Worm (Caenorhabditis elegans) whole organism, young adult: ENCODE measurements around the gene F20D12.7.

Experiments
- B0035.1 ChIP-seq: sonication (generic microtip); optimal IDR thresholded peaks from 2 replicates; lab custom pipeline; 2016; ENCODE audit warnings: missing genetic modification characterization, mild to moderate bottlenecking, missing compliant biosample characterization, missing genotype, missing genetic modification reagents
- D2030.7 ChIP-seq: fragments of 200-800 bp; sonication (Bioruptor generic); IDR thresholded peaks from 2 replicates; pipeline ENCODE4 v1.3.6; 2022; ENCODE audit warnings: missing genetic modification reagents, missing genetic modification characterization, missing compliant biosample characterization
- F33H1.4 ChIP-seq: fragments of 200-800 bp; sonication (Bioruptor generic); IDR thresholded peaks from 2 replicates; pipeline ENCODE4 v1.3.6; 2022; ENCODE audit warnings: missing genetic modification reagents, missing genetic modification characterization, missing compliant biosample characterization
- F37B4.10 ChIP-seq: fragments of 200-800 bp; sonication (Bioruptor generic); IDR thresholded peaks from 2 replicates; pipeline ENCODE4 v1.3.6; 2022; ENCODE audit warnings: missing genetic modification characterization, missing compliant biosample characterization
- F55B11.4 ChIP-seq: sonication (generic microtip); optimal IDR thresholded peaks from 2 replicates; lab custom pipeline; 2016; ENCODE audit warnings: missing compliant biosample characterization, missing genetic modification characterization, borderline replicate concordance; ENCODE audit not compliant: insufficient read depth
- K11D2.4 ChIP-seq: fragments of 200-800 bp; sonication (Bioruptor generic); IDR thresholded peaks from 2 replicates; pipeline ENCODE4 v1.3.6; 2022; ENCODE audit warnings: missing genetic modification reagents, missing genetic modification characterization, missing compliant biosample characterization
- T07F8.4 ChIP-seq: sonication (generic microtip); optimal IDR thresholded peaks from 2 replicates; lab custom pipeline; 2016; ENCODE audit warnings: mild to moderate bottlenecking, missing genetic modification characterization, moderate library complexity, missing compliant biosample characterization
- Y67H2A.10 ChIP-seq: fragments of 200-800 bp; sonication (Bioruptor generic); conservative IDR thresholded peaks from 2 replicates; pipeline ENCODE4 v1.3.6; 2022; ENCODE audit warnings: missing genetic modification reagents, missing genetic modification characterization, missing compliant biosample characterization
- Y79H2A.3 ChIP-seq: fragments of 200-800 bp; sonication (Bioruptor generic); conservative IDR thresholded peaks from 2 replicates; pipeline ENCODE4 v1.3.6; 2022; ENCODE audit warnings: missing genetic modification reagents, missing genetic modification characterization, missing compliant biosample characterization
- akir-1 ChIP-seq: fragments of 200-800 bp; sonication (Bioruptor generic); optimal IDR thresholded peaks from 2 replicates; lab custom pipeline; 2018; ENCODE audit warnings: mild to moderate bottlenecking, missing genetic modification characterization, moderate library complexity, missing compliant biosample characterization
- ama-1 ChIP-seq, 3 experiments: fragments of 150-350 bp in 1 of 3; sonication (generic microtip) in 2 of 3; optimal IDR thresholded peaks; 2 replicates each; lab custom pipeline; 2014 to 2018; ENCODE audit warnings: missing biosample characterization in 2 of 3, missing genetic modification characterization in 2 of 3, missing genetic modification reagents in 2 of 3
- aptf-2 ChIP-seq: fragments of 200-800 bp; sonication (Bioruptor generic); conservative IDR thresholded peaks from 2 replicates; pipeline ENCODE4 v1.3.6; 2022; ENCODE audit warnings: missing genetic modification reagents, missing genetic modification characterization, missing compliant biosample characterization
- bed-1 ChIP-seq: fragments of 200-800 bp; sonication (Bioruptor generic); IDR thresholded peaks from 2 replicates; pipeline ENCODE4 v1.3.6; 2022; ENCODE audit warnings: missing genetic modification reagents, missing genetic modification characterization, missing compliant biosample characterization
- bed-2 ChIP-seq: fragments of 200-800 bp; sonication (Bioruptor generic); IDR thresholded peaks from 2 replicates; pipeline ENCODE4 v1.3.6; 2022; ENCODE audit warnings: missing genetic modification reagents, missing genetic modification characterization, missing compliant biosample characterization
- cebp-1 ChIP-seq, 2 experiments: fragments of 200-800 bp in 1 of 2; sonication (Bioruptor generic) in 1 of 2; sonication (generic microtip) in 1 of 2; IDR thresholded peaks in 1 of 2; optimal IDR thresholded peaks in 1 of 2; 2 replicates each; pipeline versions ENCODE4 v1.3.6 to Lab custom; 2017 to 2022; ENCODE audit warnings: missing compliant biosample characterization in 2 of 2, missing genetic modification characterization in 2 of 2, mild to moderate bottlenecking in 1 of 2, missing genetic modification reagents in 1 of 2, moderate library complexity in 1 of 2
- cebp-2 ChIP-seq: fragments of 200-800 bp; sonication (Bioruptor generic); IDR thresholded peaks from 2 replicates; pipeline ENCODE4 v1.3.6; 2022; ENCODE audit warnings: missing genetic modification characterization, missing compliant biosample characterization
- ceh-100 ChIP-seq: fragments of 200-800 bp; sonication (Bioruptor generic); IDR thresholded peaks from 2 replicates; pipeline ENCODE4 v1.3.6; 2022; ENCODE audit warnings: missing genetic modification reagents, missing genetic modification characterization, missing compliant biosample characterization
- ceh-58 ChIP-seq: fragments of 200-800 bp; sonication (Bioruptor generic); IDR thresholded peaks from 2 replicates; pipeline ENCODE4 v1.3.6; 2022; ENCODE audit warnings: missing genetic modification characterization, missing compliant biosample characterization
- ceh-79 ChIP-seq: sonication (generic microtip); optimal IDR thresholded peaks from 2 replicates; lab custom pipeline; 2017; ENCODE audit warnings: mild to moderate bottlenecking, missing genetic modification characterization, missing compliant biosample characterization
- ceh-91 ChIP-seq: fragments of 200-800 bp; sonication (Bioruptor generic); IDR thresholded peaks from 2 replicates; pipeline ENCODE4 v1.3.6; 2022; ENCODE audit warnings: missing genetic modification reagents, missing genetic modification characterization, missing compliant biosample characterization
- chd-7 ChIP-seq: sonication (generic microtip); optimal IDR thresholded peaks from 2 replicates; lab custom pipeline; 2016; ENCODE audit warnings: mild to moderate bottlenecking, missing genetic modification characterization, moderate library complexity, missing compliant biosample characterization
- dpl-1 ChIP-seq: fragments of 150-350 bp; optimal IDR thresholded peaks from 2 replicates; lab custom pipeline; 2014; ENCODE audit warnings: missing biosample characterization, missing genetic modification reagents, missing genetic modification characterization
- efl-1 ChIP-seq: fragments of 150-350 bp; optimal IDR thresholded peaks from 2 replicates; lab custom pipeline; 2014; ENCODE audit warnings: missing biosample characterization, missing genetic modification reagents, missing genetic modification characterization
- egl-18 ChIP-seq: fragments of 200-800 bp; sonication (Bioruptor generic); IDR thresholded peaks from 2 replicates; pipeline ENCODE4 v1.3.6; 2022; ENCODE audit warnings: missing genetic modification reagents, missing genetic modification characterization, missing compliant biosample characterization
- egl-44 ChIP-seq: fragments of 200-800 bp; sonication (Bioruptor generic); IDR thresholded peaks from 2 replicates; pipeline ENCODE4 v1.3.6; 2022; ENCODE audit warnings: missing genetic modification reagents, missing genetic modification characterization, missing compliant biosample characterization
- egrh-3 ChIP-seq: fragments of 200-800 bp; sonication (Bioruptor generic); IDR thresholded peaks from 2 replicates; pipeline ENCODE4 v1.3.6; 2022; ENCODE audit warnings: missing genetic modification reagents, missing genetic modification characterization, missing compliant biosample characterization
- hlh-12 ChIP-seq: sonication (generic microtip); optimal IDR thresholded peaks from 2 replicates; lab custom pipeline; 2016; ENCODE audit warnings: missing genetic modification characterization, missing compliant biosample characterization
- hsf-1 ChIP-seq: fragments of 200-800 bp; sonication (Bioruptor generic); IDR thresholded peaks from 2 replicates; pipeline ENCODE4 v1.3.6; 2022; ENCODE audit warnings: missing genetic modification reagents, missing genetic modification characterization, missing compliant biosample characterization
- lag-1 ChIP-seq: fragments of 200-800 bp; sonication (Bioruptor generic); IDR thresholded peaks from 2 replicates; pipeline ENCODE4 v1.3.6; 2022; ENCODE audit warnings: missing genetic modification reagents, missing genetic modification characterization, missing compliant biosample characterization
- let-607 ChIP-seq, 2 experiments: fragments of 200-800 bp in 1 of 2; sonication (Bioruptor generic) in 1 of 2; sonication (generic microtip) in 1 of 2; optimal IDR thresholded peaks; 2 replicates each; lab custom pipeline; 2016 to 2018; ENCODE audit warnings: mild to moderate bottlenecking in 2 of 2, missing compliant biosample characterization in 2 of 2, missing genetic modification characterization in 2 of 2, moderate library complexity in 2 of 2, missing genotype in 1 of 2
- lsl-1 ChIP-seq: fragments of 200-800 bp; sonication (Bioruptor generic); optimal IDR thresholded peaks from 2 replicates; lab custom pipeline; 2018; ENCODE audit warnings: mild to moderate bottlenecking, missing genetic modification characterization, moderate library complexity, missing compliant biosample characterization
- madf-6 ChIP-seq: fragments of 200-800 bp; sonication (Bioruptor generic); IDR thresholded peaks from 2 replicates; pipeline ENCODE4 v1.3.6; 2022; ENCODE audit warnings: missing genetic modification reagents, missing genetic modification characterization, missing compliant biosample characterization
- nhr-27 ChIP-seq: fragments of 200-800 bp; sonication (Bioruptor generic); optimal IDR thresholded peaks from 2 replicates; lab custom pipeline; 2018; ENCODE audit warnings: mild to moderate bottlenecking, missing genetic modification characterization, moderate library complexity, missing compliant biosample characterization
- rec-8 ChIP-seq, 2 experiments: sonication (generic microtip); optimal IDR thresholded peaks; 2 replicates each; lab custom pipeline; 2016; ENCODE audit warnings: mild to moderate bottlenecking in 2 of 2, missing genetic modification characterization in 2 of 2, missing genetic modification reagents in 2 of 2, missing genotype in 2 of 2, missing biosample characterization in 1 of 2, missing compliant biosample characterization in 1 of 2, moderate library complexity in 1 of 2
- sdz-38 ChIP-seq: sonication (generic microtip); optimal IDR thresholded peaks from 2 replicates; lab custom pipeline; 2016; ENCODE audit warnings: missing genotype, missing genetic modification characterization, missing compliant biosample characterization
- snpc-3.4 ChIP-seq: sonication (generic microtip); optimal IDR thresholded peaks from 2 replicates; lab custom pipeline; 2017; ENCODE audit warnings: missing genetic modification characterization, mild to moderate bottlenecking, missing compliant biosample characterization, antibody characterized with exemption, moderate library complexity, missing genotype, missing genetic modification reagents
- tbp1 ChIP-seq: fragments of 200-800 bp; sonication (Bioruptor generic); optimal IDR thresholded peaks from 2 replicates; lab custom pipeline; 2018; ENCODE audit warnings: mild to moderate bottlenecking, missing genetic modification characterization, missing compliant biosample characterization
- unc-130 ChIP-seq: sonication (generic microtip); optimal IDR thresholded peaks from 2 replicates; lab custom pipeline; 2016; ENCODE audit warnings: missing genetic modification reagents, missing genetic modification characterization, missing compliant biosample characterization
- zfh-2 ChIP-seq: fragments of 200-800 bp; sonication (Bioruptor generic); conservative IDR thresholded peaks from 2 replicates; pipeline ENCODE4 v1.3.6; 2022; ENCODE audit warnings: missing genetic modification reagents, missing genetic modification characterization, missing compliant biosample characterization
- ztf-18 ChIP-seq: sonication (generic microtip); optimal IDR thresholded peaks from 2 replicates; lab custom pipeline; 2016; ENCODE audit warnings: missing genotype, mild to moderate bottlenecking, missing genetic modification characterization, missing compliant biosample characterization
- ztf-6 ChIP-seq: fragments of 200-800 bp; sonication (Bioruptor generic); IDR thresholded peaks from 2 replicates; pipeline ENCODE4 v1.3.6; 2022; ENCODE audit warnings: missing genetic modification reagents, missing genetic modification characterization, missing compliant biosample characterization

Gene F20D12.7

DNA sequence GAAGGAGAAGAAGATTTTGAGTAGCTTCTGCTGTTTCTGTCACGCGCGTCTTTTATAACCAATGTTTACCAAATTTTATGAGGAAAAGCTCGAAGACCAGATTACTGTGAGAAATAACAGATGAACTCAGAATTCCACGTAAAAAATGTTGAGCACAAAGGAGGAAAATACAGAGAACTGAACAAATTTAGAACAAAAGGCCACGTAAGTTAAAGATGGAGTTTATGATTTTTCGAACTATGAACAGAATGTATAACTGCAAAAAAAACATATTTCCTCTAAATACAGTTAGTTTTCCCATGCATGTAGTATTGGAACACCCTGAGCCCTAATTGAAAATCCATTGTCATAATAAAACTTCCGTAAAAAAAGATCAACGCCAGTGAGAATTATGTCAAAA, 2.2 kb upstream of the F20D12.7 start, which contains the start of gene exc-9:
TSS of gene exc-9 (minus strand) at position 101 of the 400 bp plus-strand sequence.
- TF ChIP-seq zfh-2 (GFP tag; lab: Robert Waterston, UW) (no peak), egrh-3 (GFP tag; lab: Robert Waterston, UW) (no peak), hsf-1 (GFP tag; lab: Robert Waterston, UW) (no peak), F55B11.4 (tag; lab: Kevin White, UChicago) (no peak), ceh-79 (no peak), cebp-1 (GFP tag; IDR thresholded peaks at IDR 0.05; lab: Robert Waterston, UW) (no peak), cebp-1 (tag; optimal IDR thresholded peaks at IDR 0.05; lab: Kevin White, UChicago) (no peak), bed-1 (GFP tag; lab: Robert Waterston, UW) (no peak), egl-18 (GFP tag; lab: Robert Waterston, UW) (no peak), B0035.1 (tag; lab: Kevin White, UChicago) (no peak), Y79H2A.3 (GFP tag; lab: Robert Waterston, UW) (no peak), hlh-12 (tag; lab: Kevin White, UChicago) (no peak), K11D2.4 (GFP tag; lab: Robert Waterston, UW) (no peak), rec-8 (tag; optimal IDR thresholded peaks at IDR 0.05; lab: Kevin White, UChicago) (no peak)

DNA sequence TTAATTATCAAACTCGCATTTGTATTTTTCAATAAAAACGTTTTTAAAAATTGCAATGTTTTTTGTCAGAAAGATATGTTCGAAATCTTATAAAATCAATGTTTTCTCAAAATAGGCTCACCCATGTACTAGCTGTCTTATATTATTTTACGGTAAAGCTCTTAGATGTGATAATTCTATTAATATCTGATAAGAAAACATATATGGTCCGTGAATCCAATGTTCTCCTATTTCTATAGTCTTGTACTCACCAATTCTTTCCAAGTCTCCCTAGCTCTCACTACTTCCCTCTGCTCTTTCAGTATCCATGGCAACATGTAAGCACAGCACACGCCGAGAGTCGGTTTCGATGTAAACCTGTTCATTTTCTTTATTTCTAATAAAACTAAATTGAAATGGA, 5.0 kb downstream of the F20D12.7 start, which contains the start of gene bbs-2:
TSS of gene bbs-2 (plus strand) at position 301 of the 400 bp plus-strand sequence.
- TF ChIP-seq ceh-58 (GFP tag; lab: Robert Waterston, UW), result no peak
- no peak for TF ChIP-seq lsl-1 (GFP tag; lab: Kevin White, UChicago)
- no peak for TF ChIP-seq ztf-6 (GFP tag; lab: Robert Waterston, UW)
- TF ChIP-seq tbp1 (GFP tag; lab: Kevin White, UChicago), result no peak
- TF ChIP-seq F37B4.10 (GFP tag; lab: Robert Waterston, UW), result no peak
- no peak for TF ChIP-seq madf-6
- no peak for TF ChIP-seq D2030.7 (GFP tag; lab: Robert Waterston, UW)
- no peak for TF ChIP-seq sdz-38
- no peak for TF ChIP-seq F33H1.4 (GFP tag; lab: Robert Waterston, UW)
- no peak for TF ChIP-seq aptf-2
- TF ChIP-seq bed-2, result no peak

ce11 chrIV:7931873-7932272, 6.9 kb downstream of the F20D12.7 start:
- no peak for TF ChIP-seq egl-44
- no peak for TF ChIP-seq akir-1 (GFP tag; lab: Kevin White, UChicago)
- no peak for TF ChIP-seq let-607 (tag; optimal IDR thresholded peaks at IDR 0.05; lab: Kevin White, UChicago)
- TF ChIP-seq dpl-1 (GFP tag; lab: Kevin White, UChicago), result no peak
- TF ChIP-seq cebp-2 (GFP tag; lab: Robert Waterston, UW), result no peak
- TF ChIP-seq T07F8.4, result no peak
- TF ChIP-seq nhr-27, result no peak
- no peak for TF ChIP-seq unc-130 (GFP tag; lab: Kevin White, UChicago)
- no peak for TF ChIP-seq ztf-18
- no peak for TF ChIP-seq Y67H2A.10
- no peak for TF ChIP-seq F33H1.4 (GFP tag; lab: Robert Waterston, UW)
- no peak for TF ChIP-seq ama-1 (optimal IDR thresholded peaks at IDR 0.05; lab: Kevin White, UChicago)
- TF ChIP-seq ama-1 (GFP tag; optimal IDR thresholded peaks at IDR 0.05; lab: Kevin White, UChicago), result no peak
- no peak for TF ChIP-seq chd-7 (tag; lab: Kevin White, UChicago)
- TF ChIP-seq efl-1 (GFP tag; lab: Kevin White, UChicago), result no peak
- TF ChIP-seq lsl-1 (GFP tag; lab: Kevin White, UChicago), result no peak
- TF ChIP-seq ceh-91, result no peak
- no peak for TF ChIP-seq ceh-100 (GFP tag; lab: Robert Waterston, UW)
- TF ChIP-seq snpc-3.4, result no peak
- no peak for TF ChIP-seq lag-1 (GFP tag; lab: Robert Waterston, UW)
- TF ChIP-seq, all 124 proteins: peak for 0
